Worm (Caenorhabditis elegans) whole organism, young adult: ENCODE data around the gene F23D12.4.
A peak's percentile ranks its signal among the peaks of the same experiment; 100 is the strongest.

Experiments
- dpff-1 ChIP-seq: sonication (generic microtip); optimal IDR thresholded peaks from 2 replicates; lab custom pipeline; 2017; ENCODE audit warnings: mild to moderate bottlenecking, missing genetic modification characterization, missing compliant biosample characterization
- madf-8 ChIP-seq: fragments of 200-800 bp; sonication (Bioruptor generic); conservative IDR thresholded peaks from 2 replicates; pipeline ENCODE4 v1.3.6; 2022; ENCODE audit warnings: missing genetic modification reagents, missing genetic modification characterization, missing compliant biosample characterization
- mxl-1 ChIP-seq: sonication (generic microtip); optimal IDR thresholded peaks from 2 replicates; lab custom pipeline; 2016; ENCODE audit warnings: missing genetic modification characterization, missing compliant biosample characterization
- pha-4 ChIP-seq: fragments of 150-350 bp; sonication (generic microtip); optimal IDR thresholded peaks from 2 replicates; lab custom pipeline; 2014; ENCODE audit warnings: missing biosample characterization, missing genetic modification reagents, missing genetic modification characterization
- snpc-4 ChIP-seq, 5 experiments: fragments of 150-350 bp in 1 of 5; sonication (generic microtip) in 4 of 5; optimal IDR thresholded peaks; 2 replicates each; lab custom pipeline; 2014 to 2018; ENCODE audit warnings: missing genetic modification characterization in 5 of 5, missing biosample characterization in 3 of 5, antibody characterized with exemption in 2 of 5, mild to moderate bottlenecking in 2 of 5, missing compliant biosample characterization in 2 of 5, missing genotype in 2 of 5, moderate library complexity in 2 of 5, missing genetic modification reagents in 1 of 5
- unc-130 ChIP-seq: sonication (generic microtip); optimal IDR thresholded peaks from 2 replicates; lab custom pipeline; 2016; ENCODE audit warnings: missing genetic modification reagents, missing genetic modification characterization, missing compliant biosample characterization

DNA sequence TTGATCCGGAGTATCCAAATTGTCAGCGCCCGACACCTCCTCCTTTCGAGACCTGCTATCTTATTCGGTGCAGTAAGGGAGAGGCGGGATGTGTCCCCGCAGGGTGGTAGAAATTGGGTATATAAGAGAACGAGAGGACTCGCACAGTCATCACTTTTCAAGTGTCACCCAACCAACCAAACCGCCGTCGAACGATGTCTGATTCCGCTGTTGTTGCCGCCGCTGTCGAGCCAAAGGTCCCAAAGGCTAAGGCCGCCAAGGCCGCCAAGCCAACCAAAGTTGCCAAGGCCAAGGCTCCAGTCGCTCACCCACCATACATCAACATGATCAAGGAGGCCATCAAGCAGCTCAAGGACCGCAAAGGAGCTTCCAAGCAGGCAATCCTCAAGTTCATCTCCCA, 45.1 kb downstream of the F23D12.4 start, which contains the start of gene his-24:
- TF ChIP-seq pha-4 (tag; lab: Kevin White, UChicago) (no peak), madf-8 (no peak), unc-130 (no peak), mxl-1 (tag; lab: Kevin White, UChicago) (no peak), dpff-1 (tag; lab: Kevin White, UChicago) (no peak), snpc-4 (GFP tag; optimal IDR thresholded peaks at IDR 0.05; lab: Kevin White, UChicago) (no peak), snpc-4 (tag; optimal IDR thresholded peaks at IDR 0.05; lab: Kevin White, UChicago) (peak in 2 of 4 experiments; percentile 5 to 58)
